Worm (Caenorhabditis elegans) whole organism, young adult: ENCODE data around the gene math-18.

ENCODE experiments used
- F37B4.10 ChIP-seq: fragments of 200-800 bp; sonication (Bioruptor generic); IDR thresholded peaks from 2 replicates; pipeline ENCODE4 v1.3.6; 2022; ENCODE audit warnings: missing genetic modification characterization, missing compliant biosample characterization
- K11D2.4 ChIP-seq: fragments of 200-800 bp; sonication (Bioruptor generic); IDR thresholded peaks from 2 replicates; pipeline ENCODE4 v1.3.6; 2022; ENCODE audit warnings: missing genetic modification reagents, missing genetic modification characterization, missing compliant biosample characterization
- ccch-3 ChIP-seq: fragments of 200-800 bp; sonication (Bioruptor generic); optimal IDR thresholded peaks from 2 replicates; lab custom pipeline; 2018; ENCODE audit warnings: mild to moderate bottlenecking, missing genetic modification characterization, missing compliant biosample characterization
- ceh-91 ChIP-seq: fragments of 200-800 bp; sonication (Bioruptor generic); IDR thresholded peaks from 2 replicates; pipeline ENCODE4 v1.3.6; 2022; ENCODE audit warnings: missing genetic modification reagents, missing genetic modification characterization, missing compliant biosample characterization
- madf-6 ChIP-seq: fragments of 200-800 bp; sonication (Bioruptor generic); IDR thresholded peaks from 2 replicates; pipeline ENCODE4 v1.3.6; 2022; ENCODE audit warnings: missing genetic modification reagents, missing genetic modification characterization, missing compliant biosample characterization
- pha-4 ChIP-seq: fragments of 150-350 bp; sonication (generic microtip); optimal IDR thresholded peaks from 2 replicates; lab custom pipeline; 2014; ENCODE audit warnings: missing biosample characterization, missing genetic modification reagents, missing genetic modification characterization
- snpc-1.3 ChIP-seq: sonication (generic microtip); optimal IDR thresholded peaks from 2 replicates; lab custom pipeline; 2017; ENCODE audit warnings: missing genetic modification characterization, mild to moderate bottlenecking, missing compliant biosample characterization, antibody characterized with exemption, moderate library complexity, missing genotype, missing genetic modification reagents; ENCODE audit not compliant: insufficient read depth
- snpc-4 ChIP-seq, 5 experiments: fragments of 150-350 bp in 1 of 5; sonication (generic microtip) in 4 of 5; optimal IDR thresholded peaks; 2 replicates each; lab custom pipeline; 2014 to 2018; ENCODE audit warnings: missing genetic modification characterization in 5 of 5, missing biosample characterization in 3 of 5, antibody characterized with exemption in 2 of 5, mild to moderate bottlenecking in 2 of 5, missing compliant biosample characterization in 2 of 5, missing genotype in 2 of 5, moderate library complexity in 2 of 5, missing genetic modification reagents in 1 of 5
- tbp1 ChIP-seq: fragments of 200-800 bp; sonication (Bioruptor generic); optimal IDR thresholded peaks from 2 replicates; lab custom pipeline; 2018; ENCODE audit warnings: mild to moderate bottlenecking, missing genetic modification characterization, missing compliant biosample characterization
- tlf-1 ChIP-seq: fragments of 200-800 bp; sonication (Bioruptor generic); optimal IDR thresholded peaks from 2 replicates; lab custom pipeline; 2018; ENCODE audit warnings: mild to moderate bottlenecking, missing genetic modification characterization, missing compliant biosample characterization
- unc-62 ChIP-seq: fragments of 150-350 bp; optimal IDR thresholded peaks from 2 replicates; lab custom pipeline; 2014; ENCODE audit warnings: missing biosample characterization, missing genetic modification reagents, missing genetic modification characterization

ce11 chrII:2116794-2117193, 37.0 kb upstream of the math-18 start, which contains the start of gene srh-195:
- TF ChIP-seq tbp1 (GFP tag; lab: Kevin White, UChicago) (no peak), F37B4.10 (GFP tag; lab: Robert Waterston, UW) (no peak), tlf-1 (no peak), snpc-1.3 (no peak), K11D2.4 (no peak), madf-6 (GFP tag; lab: Robert Waterston, UW) (no peak), ccch-3 (GFP tag; lab: Kevin White, UChicago) (no peak), ceh-91 (GFP tag; lab: Robert Waterston, UW) (no peak), snpc-4 (GFP tag; optimal IDR thresholded peaks at IDR 0.05; lab: Kevin White, UChicago) (no peak), snpc-4 (tag; optimal IDR thresholded peaks at IDR 0.05; lab: Kevin White, UChicago) (no peak), unc-62 (no peak), pha-4 (tag; lab: Kevin White, UChicago) (no peak)
